Fruit fly (Drosophila melanogaster): ENCODE results near the gene CG32576.
A peak's percentile ranks its signal among the peaks of the same experiment; 100 is the strongest.

CG32576 gene

dm6 chrX:16288492-16288964 lies at the start of gene CG32576, which contains the start of gene caz:
Gene CG32576 (minus strand): TSS chrX:16288533.
Gene caz (plus strand): TSS chrX:16288810.
- TF ChIP-seq CG32264 (GFP tag; optimal IDR thresholded peaks at IDR 0.05) (no peak), Sp1 (GFP tag; optimal IDR thresholded peaks at IDR 0.05) (peak; percentile 48), Rel (GFP tag; optimal IDR thresholded peaks at IDR 0.05) (no peak), Rel (tag; optimal IDR thresholded peaks at IDR 0.05) (peak; percentile 25), br (GFP tag; optimal IDR thresholded peaks at IDR 0.05) (peak; percentile 41), Jra (GFP tag; optimal IDR thresholded peaks at IDR 0.05) (peak; percentile 29), HLH106 (tag; optimal IDR thresholded peaks at IDR 0.05) (peak; percentile 52), Hnf4 (GFP tag; optimal IDR thresholded peaks at IDR 0.05) (peak; percentile 63), GATAd (GFP tag; optimal IDR thresholded peaks at IDR 0.05) (peak; percentile 49), Vsx2 (GFP tag; optimal IDR thresholded peaks at IDR 0.05; ENCODE audit: partially characterized antibody) (no peak), sv (GFP tag; optimal IDR thresholded peaks at IDR 0.05) (no peak), dsf (GFP tag; optimal IDR thresholded peaks at IDR 0.05; ENCODE audit: borderline replicate concordance) (peak; percentile 5), foxo (GFP tag; optimal IDR thresholded peaks at IDR 0.05) (peak in 1 of 2 experiments; percentile 60), psq (GFP tag; optimal IDR thresholded peaks at IDR 0.05) (peak; percentile 47), Myc (optimal IDR thresholded peaks at IDR 0.05) (peak; percentile 13), sage (GFP tag; optimal IDR thresholded peaks at IDR 0.05) (peak; percentile 41), brk (GFP tag; optimal IDR thresholded peaks at IDR 0.05) (peak; percentile 33), woc (GFP tag; optimal IDR thresholded peaks at IDR 0.05) (peak; percentile 8), OdsH (GFP tag; optimal IDR thresholded peaks at IDR 0.05) (peak; percentile 50), rgr (GFP tag; optimal IDR thresholded peaks at IDR 0.05) (peak; percentile 59), dmrt93B (GFP tag; optimal IDR thresholded peaks at IDR 0.05) (no peak), CG9705 (GFP tag; optimal IDR thresholded peaks at IDR 0.05) (peak; percentile 40), Dif (GFP tag; optimal IDR thresholded peaks at IDR 0.05; ENCODE audit: partially characterized antibody) (no peak), Mio (GFP tag; optimal IDR thresholded peaks at IDR 0.05) (no peak), tai (GFP tag; optimal IDR thresholded peaks at IDR 0.05) (peak; percentile 72), pan (optimal IDR thresholded peaks at IDR 0.05) (no peak), jim (GFP tag; optimal IDR thresholded peaks at IDR 0.05) (no peak), Hr78 (GFP tag; optimal IDR thresholded peaks at IDR 0.05) (no peak), N (GFP tag; optimal IDR thresholded peaks at IDR 0.05) (no peak), Hr83 (GFP tag; optimal IDR thresholded peaks at IDR 0.05; ENCODE audit: poor library complexity, severe bottlenecking) (no peak), dl (GFP tag; optimal IDR thresholded peaks at IDR 0.05; ENCODE audit: insufficient read depth in 1 of 2, partially characterized antibody in 2 of 2) (no peak), usp (GFP tag; optimal IDR thresholded peaks at IDR 0.05) (no peak), Dfd (GFP tag; optimal IDR thresholded peaks at IDR 0.05) (no peak), CrebA (GFP tag; optimal IDR thresholded peaks at IDR 0.05; ENCODE audit: borderline replicate concordance) (no peak), Abd-B (GFP tag; optimal IDR thresholded peaks at IDR 0.05) (no peak), fru (GFP tag; optimal IDR thresholded peaks at IDR 0.05) (no peak), lola (GFP tag; optimal IDR thresholded peaks at IDR 0.05) (no peak), ey (GFP tag; optimal IDR thresholded peaks at IDR 0.05) (no peak), h (GFP tag; optimal IDR thresholded peaks at IDR 0.05) (peak; percentile 67)

- peak; percentile 64 for TF ChIP-seq Sp1 (GFP tag; optimal IDR thresholded peaks at IDR 0.05)
- TF ChIP-seq tai (GFP tag; optimal IDR thresholded peaks at IDR 0.05) = peak; percentile 2
- peak; percentile 68 for TF ChIP-seq OdsH (GFP tag; optimal IDR thresholded peaks at IDR 0.05)
- TF ChIP-seq psq (GFP tag; optimal IDR thresholded peaks at IDR 0.05) = peak; percentile 61
- no peak for TF ChIP-seq Hr78 (GFP tag; optimal IDR thresholded peaks at IDR 0.05)
- TF ChIP-seq CG9705 (GFP tag; optimal IDR thresholded peaks at IDR 0.05) = peak; percentile 12
- no peak for TF ChIP-seq dl (GFP tag; optimal IDR thresholded peaks at IDR 0.05; ENCODE audit: insufficient read depth in 1 of 2, partially characterized antibody in 2 of 2)
- peak; percentile 82 for TF ChIP-seq rgr (GFP tag; optimal IDR thresholded peaks at IDR 0.05)
- peak; percentile 62 for TF ChIP-seq HLH106 (tag; optimal IDR thresholded peaks at IDR 0.05)
- no peak for TF ChIP-seq GATAd (GFP tag; optimal IDR thresholded peaks at IDR 0.05)
- peak; percentile 78 for TF ChIP-seq h (GFP tag; optimal IDR thresholded peaks at IDR 0.05)
- no peak for TF ChIP-seq pan (optimal IDR thresholded peaks at IDR 0.05)
- no peak for TF ChIP-seq sage (GFP tag; optimal IDR thresholded peaks at IDR 0.05)
- TF ChIP-seq usp (GFP tag; optimal IDR thresholded peaks at IDR 0.05) = no peak
- no peak for TF ChIP-seq Vsx2 (GFP tag; optimal IDR thresholded peaks at IDR 0.05; ENCODE audit: partially characterized antibody)
- no peak for TF ChIP-seq Rel (GFP tag; optimal IDR thresholded peaks at IDR 0.05)
- TF ChIP-seq Rel (tag; optimal IDR thresholded peaks at IDR 0.05) = no peak
- peak; percentile 69 for TF ChIP-seq Hr83 (GFP tag; optimal IDR thresholded peaks at IDR 0.05; ENCODE audit: poor library complexity, severe bottlenecking)
- no peak for TF ChIP-seq Abd-B (GFP tag; optimal IDR thresholded peaks at IDR 0.05)
- TF ChIP-seq dmrt93B (GFP tag; optimal IDR thresholded peaks at IDR 0.05) = peak; percentile 33
- TF ChIP-seq Jra (GFP tag; optimal IDR thresholded peaks at IDR 0.05) = peak; percentile 25
- no peak for TF ChIP-seq Dif (GFP tag; optimal IDR thresholded peaks at IDR 0.05; ENCODE audit: partially characterized antibody)
- no peak for TF ChIP-seq brk (GFP tag; optimal IDR thresholded peaks at IDR 0.05)
- TF ChIP-seq ey (GFP tag; optimal IDR thresholded peaks at IDR 0.05) = peak; percentile 72
- no peak for TF ChIP-seq CG32264 (GFP tag; optimal IDR thresholded peaks at IDR 0.05)
- no peak for TF ChIP-seq CrebA (GFP tag; optimal IDR thresholded peaks at IDR 0.05; ENCODE audit: borderline replicate concordance)
- peak in 1 of 2 experiments; percentile 85 for TF ChIP-seq foxo (GFP tag; optimal IDR thresholded peaks at IDR 0.05)
- TF ChIP-seq Mio (GFP tag; optimal IDR thresholded peaks at IDR 0.05) = no peak
- TF ChIP-seq woc (GFP tag; optimal IDR thresholded peaks at IDR 0.05) = peak; percentile 30
- no peak for TF ChIP-seq jim (GFP tag; optimal IDR thresholded peaks at IDR 0.05)
- TF ChIP-seq sv (GFP tag; optimal IDR thresholded peaks at IDR 0.05) = peak; percentile 31
- peak; percentile 72 for TF ChIP-seq Hnf4 (GFP tag; optimal IDR thresholded peaks at IDR 0.05)
- TF ChIP-seq fru (GFP tag; optimal IDR thresholded peaks at IDR 0.05) = peak; percentile 78
- TF ChIP-seq br (GFP tag; optimal IDR thresholded peaks at IDR 0.05) = peak; percentile 72
- TF ChIP-seq dsf (GFP tag; optimal IDR thresholded peaks at IDR 0.05; ENCODE audit: borderline replicate concordance) = no peak
- no peak for TF ChIP-seq Dfd (GFP tag; optimal IDR thresholded peaks at IDR 0.05)
- TF ChIP-seq N (GFP tag; optimal IDR thresholded peaks at IDR 0.05) = no peak
- no peak for TF ChIP-seq Myc (optimal IDR thresholded peaks at IDR 0.05)
- no peak for TF ChIP-seq lola (GFP tag; optimal IDR thresholded peaks at IDR 0.05)
These were observed 46.8 kb upstream of the CG32576 start for dm6 chrX:16335107-16335642.
